Fruit fly (Drosophila melanogaster) Kc167 (cell line): Measurements from ENCODE around the gene nub.

Experiments used
- Myc ChIP-seq: fragments of >200 bp; optimal IDR thresholded peaks from 2 replicates; lab custom pipeline; 2017; ENCODE audit warnings: missing external identifiers
- Sin3A ChIP-seq: fragments of >200 bp; optimal IDR thresholded peaks from 2 replicates; lab custom pipeline; 2018; ENCODE audit warnings: missing external identifiers
- h ChIP-seq: fragments of >200 bp; optimal IDR thresholded peaks from 3 replicates; lab custom pipeline; 2018; ENCODE audit warnings: missing external identifiers
- insv ChIP-seq: fragments of >200 bp; optimal IDR thresholded peaks from 3 replicates; lab custom pipeline; 2018; ENCODE audit warnings: missing external identifiers
- psq ChIP-seq: fragments of >200 bp; optimal IDR thresholded peaks from 2 replicates; lab custom pipeline; 2017; ENCODE audit warnings: missing external identifiers
- ttk ChIP-seq: sonication (Bioruptor generic); optimal IDR thresholded peaks from 2 replicates; lab custom pipeline; 2017; ENCODE audit warnings: missing external identifiers

Gene nub

dm6 chr2L:12574979-12575500, 12.4 kb upstream of the nub start:
- TF ChIP-seq Myc (no peak), ttk (no peak)

dm6 chr2L:12579089-12579488, 8.3 kb upstream of the nub start:
- TF ChIP-seq psq (lab: Kevin White, UChicago) = no peak
- TF ChIP-seq Myc = no peak
- no peak for TF ChIP-seq h

dm6 chr2L:12586858-12587257, 567 bp upstream of the nub start:
- no peak for TF ChIP-seq insv (lab: Kevin White, UChicago)
- no peak for TF ChIP-seq Sin3A (lab: Kevin White, UChicago)
- TF ChIP-seq h = no peak
- no peak for TF ChIP-seq ttk
- TF ChIP-seq psq (lab: Kevin White, UChicago) = no peak
- TF ChIP-seq Myc = no peak

dm6 chr2L:12588846-12589490, 1.5 kb downstream of the nub start:
- TF ChIP-seq psq (lab: Kevin White, UChicago) (no peak), ttk (no peak), h (no peak), Sin3A (lab: Kevin White, UChicago) (no peak), Myc (no peak), insv (lab: Kevin White, UChicago) (no peak)

- no peak for TF ChIP-seq h
- TF ChIP-seq psq (lab: Kevin White, UChicago) = no peak
These were observed 2.5 kb downstream of the nub start for dm6 chr2L:12589941-12590340.

dm6 chr2L:12593445-12594413, 6.3 kb downstream of the nub start:
- TF ChIP-seq h (no peak), Sin3A (lab: Kevin White, UChicago) (no peak), Myc (no peak), insv (lab: Kevin White, UChicago) (no peak), psq (lab: Kevin White, UChicago) (no peak), ttk (no peak)

- no peak for TF ChIP-seq psq (lab: Kevin White, UChicago)
- no peak for TF ChIP-seq Myc
- TF ChIP-seq insv (lab: Kevin White, UChicago) = no peak
- TF ChIP-seq h = no peak
- no peak for TF ChIP-seq ttk
- TF ChIP-seq Sin3A (lab: Kevin White, UChicago) = no peak
These were observed 8.3 kb downstream of the nub start for dm6 chr2L:12595774-12596173.

- no peak for TF ChIP-seq insv (lab: Kevin White, UChicago)
- no peak for TF ChIP-seq h
- TF ChIP-seq Sin3A (lab: Kevin White, UChicago) = no peak
- TF ChIP-seq psq (lab: Kevin White, UChicago) = no peak
- TF ChIP-seq ttk = no peak
- TF ChIP-seq Myc = no peak
These were observed 10.6 kb downstream of the nub start for dm6 chr2L:12598012-12598411.

- TF ChIP-seq Myc (no peak), psq (lab: Kevin White, UChicago) (no peak), ttk (no peak), h (no peak), Sin3A (lab: Kevin White, UChicago) (no peak), insv (lab: Kevin White, UChicago) (no peak)
These were observed 14.8 kb downstream of the nub start for dm6 chr2L:12602200-12602628.

dm6 chr2L:12602808-12603207, 15.4 kb downstream of the nub start:
- no peak for TF ChIP-seq Myc
- TF ChIP-seq Sin3A (lab: Kevin White, UChicago) = no peak
- no peak for TF ChIP-seq insv (lab: Kevin White, UChicago)
- TF ChIP-seq ttk = no peak
- TF ChIP-seq h = no peak
- TF ChIP-seq psq (lab: Kevin White, UChicago) = no peak

dm6 chr2L:12603379-12603778, 16.0 kb downstream of the nub start:
- no peak for TF ChIP-seq ttk
- no peak for TF ChIP-seq h
- TF ChIP-seq psq (lab: Kevin White, UChicago) = no peak
- TF ChIP-seq Myc = no peak
- no peak for TF ChIP-seq Sin3A (lab: Kevin White, UChicago)
- TF ChIP-seq insv (lab: Kevin White, UChicago) = no peak

- TF ChIP-seq psq (lab: Kevin White, UChicago) = no peak
- no peak for TF ChIP-seq Myc
- TF ChIP-seq ttk = no peak
- TF ChIP-seq h = no peak
- TF ChIP-seq insv (lab: Kevin White, UChicago) = no peak
- no peak for TF ChIP-seq Sin3A (lab: Kevin White, UChicago)
These were observed 17.3 kb downstream of the nub start for dm6 chr2L:12604733-12605132.

dm6 chr2L:12608790-12609189, 21.4 kb downstream of the nub start:
- TF ChIP-seq insv (lab: Kevin White, UChicago) = no peak
- no peak for TF ChIP-seq ttk
- TF ChIP-seq Myc = no peak
- TF ChIP-seq Sin3A (lab: Kevin White, UChicago) = no peak
- no peak for TF ChIP-seq h
- no peak for TF ChIP-seq psq (lab: Kevin White, UChicago)
